Fruit fly (Drosophila melanogaster) whole organism, adult: Measurements from ENCODE around the gene Gr32a.
A peak's percentile ranks its signal among the peaks of the same experiment; 100 is the strongest.

Experiments used
- CG12768 ChIP-seq: fragments of 200-800 bp; sonication (Bioruptor generic); optimal IDR thresholded peaks from 2 replicates; lab custom pipeline; 2017; ENCODE audit warnings: missing biosample characterization, missing genetic modification characterization, mild to moderate bottlenecking, moderate library complexity, missing genetic modification reagents
- CG5204 ChIP-seq: fragments of 200-800 bp; sonication (Bioruptor generic); optimal IDR thresholded peaks from 2 replicates; lab custom pipeline; 2016; ENCODE audit warnings: missing biosample characterization, missing genetic modification characterization
- CG7045 ChIP-seq: fragments of 200-800 bp; sonication (Bioruptor generic); optimal IDR thresholded peaks from 2 replicates; lab custom pipeline; 2017; ENCODE audit warnings: missing biosample characterization, mild to moderate bottlenecking, missing genetic modification characterization
- CG7101 ChIP-seq: fragments of 200-800 bp; sonication (Bioruptor generic); optimal IDR thresholded peaks from 2 replicates; lab custom pipeline; 2018; ENCODE audit warnings: missing biosample characterization, mild to moderate bottlenecking, missing genetic modification characterization, moderate library complexity
- cic ChIP-seq: fragments of 200-800 bp; sonication (Bioruptor generic); optimal IDR thresholded peaks from 2 replicates; lab custom pipeline; 2017; ENCODE audit warnings: missing biosample characterization, mild to moderate bottlenecking, missing genetic modification characterization, moderate library complexity
- tj ChIP-seq: fragments of 200-800 bp; sonication (Bioruptor generic); optimal IDR thresholded peaks from 3 replicates; lab custom pipeline; 2017; ENCODE audit warnings: missing biosample characterization, mild to moderate bottlenecking, missing genetic modification characterization, moderate library complexity
- toe ChIP-seq: fragments of 200-800 bp; sonication (Bioruptor generic); optimal IDR thresholded peaks from 2 replicates; lab custom pipeline; 2016; ENCODE audit warnings: missing biosample characterization, missing genetic modification characterization

- TF ChIP-seq cic (GFP tag; lab: Kevin White, UChicago) (no peak), CG5204 (no peak), CG7101 (tag; lab: Kevin White, UChicago) (peak; percentile 19), CG12768 (GFP tag; lab: Kevin White, UChicago) (no peak), CG7045 (GFP tag; lab: Kevin White, UChicago) (no peak), toe (GFP tag; lab: Kevin White, UChicago) (peak; percentile 15), tj (no peak)
Measured at dm6 chr2L:11130151-11131008, 16.6 kb downstream of the Gr32a start, which contains the start of the genes RfC38 and CG4751.
